Worm (Caenorhabditis elegans): ENCODE measurements around the gene gfl-1.
A peak's percentile ranks its signal among the peaks of the same experiment; 100 is the strongest.

gfl-1 gene

ce11 chrIV:11479095-11479494 lies 42.0 kb upstream of the gfl-1 start, which contains the start of gene catp-8 (continued):
- TF ChIP-seq madf-3 (GFP tag; IDR thresholded peaks at IDR 0.05) (peak; percentile 69; the same call in 1 of the 2 replicates), ceh-40 (GFP tag; IDR thresholded peaks at IDR 0.05) (no peak), F33H1.4 (GFP tag; IDR thresholded peaks at IDR 0.05) (peak; percentile 28; the same call in 1 of the 2 replicates), K12H6.12 (tag; optimal IDR thresholded peaks at IDR 0.05) (no peak), madf-8 (GFP tag; conservative IDR thresholded peaks at IDR 0.05) (no peak), snpc-1.1 (tag; optimal IDR thresholded peaks at IDR 0.05; ENCODE audit: insufficient read depth) (no peak), ceh-91 (GFP tag; IDR thresholded peaks at IDR 0.05) (no peak), madf-6 (GFP tag; IDR thresholded peaks at IDR 0.05) (peak; percentile 56), nfyb-1 (GFP tag; IDR thresholded peaks at IDR 0.05) (no peak; the same call in 1 of the 2 replicates), egrh-3 (GFP tag; IDR thresholded peaks at IDR 0.05) (no peak), ccch-3 (GFP tag; optimal IDR thresholded peaks at IDR 0.05) (no peak), C17E4.6 (GFP tag; IDR thresholded peaks at IDR 0.05) (no peak), let-607 (tag; optimal IDR thresholded peaks at IDR 0.05) (peak in 1 of 2 experiments; percentile 14), ztf-28 (GFP tag; IDR thresholded peaks at IDR 0.05) (no peak), hlh-26 (GFP tag; conservative IDR thresholded peaks at IDR 0.05) (no peak), egl-44 (GFP tag; IDR thresholded peaks at IDR 0.05) (no peak), nhr-80 (tag; optimal IDR thresholded peaks at IDR 0.05) (peak; percentile 7), attf-5 (GFP tag; optimal IDR thresholded peaks at IDR 0.05) (peak; percentile 17), B0019.2 (GFP tag; conservative IDR thresholded peaks at IDR 0.05) (no peak), ztf-22 (GFP tag; optimal IDR thresholded peaks at IDR 0.05) (no peak), bed-1 (GFP tag; IDR thresholded peaks at IDR 0.05) (no peak), dpl-1 (GFP tag; optimal IDR thresholded peaks at IDR 0.05) (no peak), F52B5.7 (tag; optimal IDR thresholded peaks at IDR 0.05) (no peak), egl-18 (GFP tag; IDR thresholded peaks at IDR 0.05) (0 out of 2 replicates have a peak, but pooled peaks have one; percentile 14), B0336.3 (GFP tag; IDR thresholded peaks at IDR 0.05) (peak; percentile 57; the same call in 1 of the 2 replicates), unc-130 (GFP tag; optimal IDR thresholded peaks at IDR 0.05) (no peak), bed-2 (GFP tag; IDR thresholded peaks at IDR 0.05) (no peak), F39B2.1 (GFP tag; IDR thresholded peaks at IDR 0.05) (no peak), ceh-27 (GFP tag; optimal IDR thresholded peaks at IDR 0.05) (no peak), dox-1 (GFP tag; IDR thresholded peaks at IDR 0.05) (no peak; the same call in 1 of the 2 replicates)

ce11 chrIV:11480027-11480896 lies 40.8 kb upstream of the gfl-1 start, which contains the start of the genes mbf-1 and nse-4:
Gene mbf-1 (minus strand): TSS chrIV:11480369.
Gene nse-4 (plus strand): TSS chrIV:11480846.
- TF ChIP-seq lin-35 (GFP tag; optimal IDR thresholded peaks at IDR 0.05), result peak in 1 of 3 experiments; percentile 61
- TF ChIP-seq B0019.2 (GFP tag; conservative IDR thresholded peaks at IDR 0.05), result no peak
- no peak for TF ChIP-seq ceh-40 (GFP tag; IDR thresholded peaks at IDR 0.05)
- no peak for TF ChIP-seq egl-44 (GFP tag; IDR thresholded peaks at IDR 0.05)
- TF ChIP-seq Y53F4B.3 (GFP tag; IDR thresholded peaks at IDR 0.05), result no peak
- TF ChIP-seq aptf-3 (GFP tag; IDR thresholded peaks at IDR 0.05), result no peak
- no peak for TF ChIP-seq nhr-80 (tag; optimal IDR thresholded peaks at IDR 0.05)
- no peak for TF ChIP-seq T07F8.4 (tag; optimal IDR thresholded peaks at IDR 0.05)
- TF ChIP-seq lin-26 (GFP tag; IDR thresholded peaks at IDR 0.05), result peak; percentile 71; the same call in 1 of the 2 replicates
- no peak for TF ChIP-seq C06A6.2 (GFP tag; conservative IDR thresholded peaks at IDR 0.05)
- no peak for TF ChIP-seq B0261.1 (tag; optimal IDR thresholded peaks at IDR 0.05)
- TF ChIP-seq Y53G8AR.9 (GFP tag; conservative IDR thresholded peaks at IDR 0.05), result no peak
- no peak for TF ChIP-seq madf-3 (GFP tag; IDR thresholded peaks at IDR 0.05)
- no peak for TF ChIP-seq fkh-3 (tag; optimal IDR thresholded peaks at IDR 0.05)
- no peak for TF ChIP-seq Y56A3A.18 (GFP tag; IDR thresholded peaks at IDR 0.05)
- TF ChIP-seq nfya-1 (tag; optimal IDR thresholded peaks at IDR 0.05; ENCODE audit: borderline replicate concordance, insufficient read depth), result no peak
- no peak for TF ChIP-seq ztf-25 (GFP tag; IDR thresholded peaks at IDR 0.05)
- TF ChIP-seq athp-1 (tag; optimal IDR thresholded peaks at IDR 0.05), result no peak
- no peak for TF ChIP-seq T26A5.8 (tag; optimal IDR thresholded peaks at IDR 0.05)
- TF ChIP-seq lsl-1 (GFP tag; optimal IDR thresholded peaks at IDR 0.05), result peak; percentile 39
- peak; percentile 4 for TF ChIP-seq ceh-27 (GFP tag; optimal IDR thresholded peaks at IDR 0.05)
- TF ChIP-seq rpc-1 (optimal IDR thresholded peaks at IDR 0.05), result peak; percentile 34
- TF ChIP-seq rpc-1 (tag; optimal IDR thresholded peaks at IDR 0.05), result no peak
